Fruit fly (Drosophila melanogaster): ENCODE measurements around the gene CG5245.

- TF ChIP-seq CTCF (optimal IDR thresholded peaks at IDR 0.05) (no peak), CG8478 (optimal IDR thresholded peaks at IDR 0.05) (no peak)
These were observed 4.4 kb downstream of the CG5245 start, which contains the start of the genes Aos1 and Srlp for dm6 chr3R:12433764-12434163.
